Fruit fly (Drosophila melanogaster): Measurements from ENCODE around the gene CG10864.

Gene CG10864

dm6 chr3R:18449896-18450637 is 38.6 kb upstream of the CG10864 start (continued):
- TF ChIP-seq Pdp1 (GFP tag; optimal IDR thresholded peaks at IDR 0.05) (peak in 1 of 2 experiments; percentile 44), Trl (optimal IDR thresholded peaks at IDR 0.05) (peak in 1 of 2 experiments; percentile 64), Trl (GFP tag; optimal IDR thresholded peaks at IDR 0.05) (no peak), sens (GFP tag) (no peak), lab (GFP tag; optimal IDR thresholded peaks at IDR 0.05) (peak; percentile 61), CG15479 (GFP tag; optimal IDR thresholded peaks at IDR 0.05) (peak; percentile 38), sug (tag; optimal IDR thresholded peaks at IDR 0.05) (peak; percentile 45), CG3995 (GFP tag; optimal IDR thresholded peaks at IDR 0.05) (peak; percentile 92), Sry-β (GFP tag; optimal IDR thresholded peaks at IDR 0.05) (no peak)

DNA sequence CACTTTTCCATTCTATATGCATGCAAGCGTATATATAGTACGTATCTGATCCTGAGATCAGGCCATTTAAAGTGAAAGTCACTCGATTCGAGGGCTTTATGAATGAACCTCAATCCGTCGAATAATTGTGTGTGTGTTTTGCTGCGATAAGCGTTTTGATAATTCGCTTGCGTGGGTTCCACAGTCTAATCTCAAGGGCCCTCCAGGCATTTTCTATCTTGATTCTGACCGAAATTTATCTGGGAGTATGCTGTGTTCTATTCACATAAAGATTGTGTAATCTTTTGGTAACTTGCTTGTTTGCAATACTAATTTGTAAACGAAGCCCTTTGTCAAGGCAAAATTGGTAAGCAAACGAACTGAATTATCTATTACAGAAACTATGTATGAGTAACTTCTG is 37.8 kb upstream of the CG10864 start:
- TF ChIP-seq exex (tag; optimal IDR thresholded peaks at IDR 0.05) = peak; percentile 59
- TF ChIP-seq CG34376 (GFP tag; optimal IDR thresholded peaks at IDR 0.05) = peak; percentile 32
- peak; percentile 72 for TF ChIP-seq grn (GFP tag; optimal IDR thresholded peaks at IDR 0.05)
- TF ChIP-seq sug (tag; optimal IDR thresholded peaks at IDR 0.05) = peak; percentile 92
- TF ChIP-seq sd (tag; optimal IDR thresholded peaks at IDR 0.05) = peak; percentile 8
- TF ChIP-seq CG11398 (GFP tag; optimal IDR thresholded peaks at IDR 0.05) = no peak
- TF ChIP-seq mirr (GFP tag; optimal IDR thresholded peaks at IDR 0.05) = peak; percentile 44
- TF ChIP-seq Dek (tag; optimal IDR thresholded peaks at IDR 0.05) = no peak
- no peak for TF ChIP-seq Adf1 (GFP tag; IDR thresholded peaks at IDR 0.05)
- peak; percentile 56; the same call in 1 of the 2 replicates for TF ChIP-seq GATAe (GFP tag; conservative IDR thresholded peaks at IDR 0.05)

DNA sequence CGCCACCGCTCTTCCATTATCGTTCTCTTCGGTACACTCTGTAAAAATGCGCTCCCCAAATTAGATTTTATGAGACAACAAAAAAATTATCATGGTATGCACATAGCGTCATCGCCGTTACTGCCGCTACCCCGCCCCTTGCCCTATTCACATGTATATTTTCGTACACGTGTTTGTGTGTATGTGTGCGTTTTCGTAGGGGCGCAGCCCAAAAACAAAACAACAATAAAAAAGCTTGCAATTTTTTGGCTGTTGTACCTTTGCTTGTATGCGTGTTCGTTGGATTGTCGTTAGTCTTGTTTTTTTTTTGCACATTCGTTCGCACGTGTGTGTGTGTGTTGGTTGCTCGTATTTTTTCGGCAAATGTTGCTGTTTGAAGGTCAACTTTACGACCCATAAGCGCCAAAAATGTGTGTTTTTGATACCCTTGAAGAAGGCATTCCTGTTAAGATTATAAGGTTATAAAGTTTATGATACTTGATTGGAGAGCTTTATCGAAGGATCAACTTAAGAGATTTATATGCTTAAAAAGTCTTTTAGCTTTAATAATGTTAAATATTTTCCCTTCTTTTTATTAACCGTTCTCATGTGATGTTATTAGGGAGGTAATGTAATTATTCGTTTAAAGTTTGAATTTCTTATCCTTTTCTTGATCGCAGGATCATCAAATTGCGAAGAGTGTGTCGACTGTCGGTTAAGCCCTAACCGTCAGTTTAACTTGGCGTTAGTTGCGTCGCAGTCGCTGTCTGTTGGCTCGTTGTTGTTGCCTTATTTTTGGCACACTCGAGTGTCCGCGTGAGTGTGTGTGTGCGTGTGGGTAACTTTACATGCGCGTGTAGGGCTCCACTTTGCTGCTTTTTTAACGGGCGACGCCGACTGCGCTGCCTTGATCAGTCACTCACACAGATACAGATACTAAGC is 36.9 kb upstream of the CG10864 start:
- TF ChIP-seq CG18764 (GFP tag; optimal IDR thresholded peaks at IDR 0.05) = no peak
- no peak for TF ChIP-seq CG10431 (GFP tag; optimal IDR thresholded peaks at IDR 0.05)
- no peak for TF ChIP-seq CG7372 (GFP tag; IDR thresholded peaks at IDR 0.05)
- no peak for TF ChIP-seq ara (GFP tag; IDR thresholded peaks at IDR 0.05)
- no peak for TF ChIP-seq Sox100B (GFP tag; optimal IDR thresholded peaks at IDR 0.05)
- TF ChIP-seq nom (GFP tag; optimal IDR thresholded peaks at IDR 0.05) = no peak
- TF ChIP-seq CG5953 (GFP tag; IDR thresholded peaks at IDR 0.05) = no peak
- TF ChIP-seq gem (tag; optimal IDR thresholded peaks at IDR 0.05) = peak; percentile 52
- peak; percentile 46 for TF ChIP-seq CG13775 (GFP tag; optimal IDR thresholded peaks at IDR 0.05)
- TF ChIP-seq CG16815 (GFP tag; optimal IDR thresholded peaks at IDR 0.05) = peak; percentile 60
- no peak for TF ChIP-seq sens-2 (GFP tag; IDR thresholded peaks at IDR 0.05)
- no peak for TF ChIP-seq NfI (GFP tag; optimal IDR thresholded peaks at IDR 0.05)
- TF ChIP-seq E2f1 (GFP tag; IDR thresholded peaks at IDR 0.05) = no peak
- TF ChIP-seq zfh1 (GFP tag; IDR thresholded peaks at IDR 0.05) = no peak
- no peak for TF ChIP-seq CG18262 (tag; optimal IDR thresholded peaks at IDR 0.05)
- TF ChIP-seq CG12155 (GFP tag; optimal IDR thresholded peaks at IDR 0.05) = peak; percentile 59
- no peak for TF ChIP-seq croc (GFP tag; conservative IDR thresholded peaks at IDR 0.05)
- no peak for TF ChIP-seq CG31365 (tag; optimal IDR thresholded peaks at IDR 0.05)
- no peak for TF ChIP-seq sna (GFP tag; IDR thresholded peaks at IDR 0.05; ENCODE audit: partially characterized antibody)
- TF ChIP-seq ash1 (GFP tag; optimal IDR thresholded peaks at IDR 0.05) = no peak
- TF ChIP-seq prd (optimal IDR thresholded peaks at IDR 0.05) = no peak
- no peak for TF ChIP-seq prd (GFP tag; IDR thresholded peaks at IDR 0.05)
- peak; percentile 33; the same call in 1 of the 2 replicates for TF ChIP-seq crol (GFP tag; IDR thresholded peaks at IDR 0.05)
- TF ChIP-seq CG43689 (GFP tag; IDR thresholded peaks at IDR 0.05) = no peak
- no peak for TF ChIP-seq HLH4C (GFP tag; IDR thresholded peaks at IDR 0.05; ENCODE audit: partially characterized antibody)
- peak; percentile 57 for TF ChIP-seq CG30403 (GFP tag; optimal IDR thresholded peaks at IDR 0.05)
- TF ChIP-seq PHDP (tag; optimal IDR thresholded peaks at IDR 0.05) = peak; percentile 15
- TF ChIP-seq Hmx (GFP tag; optimal IDR thresholded peaks at IDR 0.05) = peak; percentile 63

Measured in whole organism, embryonic.